Worm (Caenorhabditis elegans) whole organism, young adult: ENCODE results near the gene F34D10.3.

Experiments used
- B0336.3 ChIP-seq: fragments of 200-800 bp; sonication (Bioruptor generic); IDR thresholded peaks from 2 replicates; pipeline ENCODE4 v1.3.6; 2022; ENCODE audit warnings: missing genetic modification characterization, missing compliant biosample characterization
- C06A6.2 ChIP-seq: fragments of 200-800 bp; sonication (Bioruptor generic); conservative IDR thresholded peaks from 2 replicates; pipeline ENCODE4 v1.3.6; 2022; ENCODE audit warnings: missing genetic modification characterization, missing compliant biosample characterization
- D2030.7 ChIP-seq: fragments of 200-800 bp; sonication (Bioruptor generic); IDR thresholded peaks from 2 replicates; pipeline ENCODE4 v1.3.6; 2022; ENCODE audit warnings: missing genetic modification reagents, missing genetic modification characterization, missing compliant biosample characterization
- F10E7.11 ChIP-seq: sonication (generic microtip); optimal IDR thresholded peaks from 2 replicates; lab custom pipeline; 2017; ENCODE audit warnings: mild to moderate bottlenecking, missing genetic modification characterization, moderate library complexity, missing compliant biosample characterization
- F22D6.2 ChIP-seq: sonication (generic microtip); optimal IDR thresholded peaks from 2 replicates; lab custom pipeline; 2016; ENCODE audit warnings: mild to moderate bottlenecking, missing genetic modification characterization, missing compliant biosample characterization
- F23B12.7 ChIP-seq: sonication (generic microtip); optimal IDR thresholded peaks from 2 replicates; lab custom pipeline; 2017; ENCODE audit warnings: missing genetic modification characterization, mild to moderate bottlenecking, missing compliant biosample characterization, antibody characterized with exemption, moderate library complexity; ENCODE audit not compliant: insufficient read depth
- F33H1.4 ChIP-seq: fragments of 200-800 bp; sonication (Bioruptor generic); IDR thresholded peaks from 2 replicates; pipeline ENCODE4 v1.3.6; 2022; ENCODE audit warnings: missing genetic modification reagents, missing genetic modification characterization, missing compliant biosample characterization
- F49E8.2 ChIP-seq: sonication (generic microtip); optimal IDR thresholded peaks from 3 replicates; lab custom pipeline; 2017; ENCODE audit warnings: missing genetic modification characterization, mild to moderate bottlenecking, missing compliant biosample characterization, antibody characterized with exemption, moderate library complexity; ENCODE audit not compliant: insufficient read depth
- F57A8.1 ChIP-seq: fragments of 200-800 bp; sonication (Bioruptor generic); optimal IDR thresholded peaks from 2 replicates; lab custom pipeline; 2018; ENCODE audit warnings: mild to moderate bottlenecking, missing genetic modification characterization, moderate library complexity, missing compliant biosample characterization
- F57C9.4 ChIP-seq: sonication (generic microtip); optimal IDR thresholded peaks from 2 replicates; lab custom pipeline; 2017; ENCODE audit warnings: mild to moderate bottlenecking, missing genetic modification characterization, missing compliant biosample characterization
- Y53G8AR.9 ChIP-seq: fragments of 200-800 bp; sonication (Bioruptor generic); conservative IDR thresholded peaks from 2 replicates; pipeline ENCODE4 v1.3.6; 2022; ENCODE audit warnings: missing genetic modification reagents, missing genetic modification characterization, missing compliant biosample characterization
- Y79H2A.3 ChIP-seq: fragments of 200-800 bp; sonication (Bioruptor generic); conservative IDR thresholded peaks from 2 replicates; pipeline ENCODE4 v1.3.6; 2022; ENCODE audit warnings: missing genetic modification reagents, missing genetic modification characterization, missing compliant biosample characterization
- ZK185.1 ChIP-seq: sonication (generic microtip); optimal IDR thresholded peaks from 2 replicates; lab custom pipeline; 2016; ENCODE audit warnings: mild to moderate bottlenecking, missing genetic modification characterization, missing compliant biosample characterization; ENCODE audit not compliant: poor library complexity, severe bottlenecking
- ama-1 ChIP-seq, 3 experiments: fragments of 150-350 bp in 1 of 3; sonication (generic microtip) in 2 of 3; optimal IDR thresholded peaks; 2 replicates each; lab custom pipeline; 2014 to 2018; ENCODE audit warnings: missing biosample characterization in 2 of 3, missing genetic modification characterization in 2 of 3, missing genetic modification reagents in 2 of 3
- atf-7 ChIP-seq: sonication (generic microtip); optimal IDR thresholded peaks from 2 replicates; lab custom pipeline; 2017; ENCODE audit warnings: mild to moderate bottlenecking, missing genetic modification characterization, missing compliant biosample characterization
- bed-2 ChIP-seq: fragments of 200-800 bp; sonication (Bioruptor generic); IDR thresholded peaks from 2 replicates; pipeline ENCODE4 v1.3.6; 2022; ENCODE audit warnings: missing genetic modification reagents, missing genetic modification characterization, missing compliant biosample characterization
- cebp-1 ChIP-seq, 2 experiments: fragments of 200-800 bp in 1 of 2; sonication (Bioruptor generic) in 1 of 2; sonication (generic microtip) in 1 of 2; IDR thresholded peaks in 1 of 2; optimal IDR thresholded peaks in 1 of 2; 2 replicates each; pipeline versions ENCODE4 v1.3.6 to Lab custom; 2017 to 2022; ENCODE audit warnings: missing compliant biosample characterization in 2 of 2, missing genetic modification characterization in 2 of 2, mild to moderate bottlenecking in 1 of 2, missing genetic modification reagents in 1 of 2, moderate library complexity in 1 of 2
- cebp-2 ChIP-seq: fragments of 200-800 bp; sonication (Bioruptor generic); IDR thresholded peaks from 2 replicates; pipeline ENCODE4 v1.3.6; 2022; ENCODE audit warnings: missing genetic modification characterization, missing compliant biosample characterization
- ceh-27 ChIP-seq: fragments of 200-800 bp; sonication (Bioruptor generic); optimal IDR thresholded peaks from 2 replicates; lab custom pipeline; 2018; ENCODE audit warnings: mild to moderate bottlenecking, missing genetic modification characterization, moderate library complexity, missing compliant biosample characterization
- dox-1 ChIP-seq: fragments of 200-800 bp; sonication (Bioruptor generic); IDR thresholded peaks from 2 replicates; pipeline ENCODE4 v1.3.6; 2022; ENCODE audit warnings: missing genetic modification reagents, missing genetic modification characterization, missing compliant biosample characterization
- dpff-1 ChIP-seq: sonication (generic microtip); optimal IDR thresholded peaks from 2 replicates; lab custom pipeline; 2017; ENCODE audit warnings: mild to moderate bottlenecking, missing genetic modification characterization, missing compliant biosample characterization
- ekl-4 ChIP-seq: fragments of 200-800 bp; sonication (Bioruptor generic); IDR thresholded peaks from 2 replicates; pipeline ENCODE4 v1.3.6; 2022; ENCODE audit warnings: missing genetic modification reagents, missing genetic modification characterization, missing compliant biosample characterization
- gei-17 ChIP-seq: fragments of 200-800 bp; sonication (Bioruptor generic); optimal IDR thresholded peaks from 2 replicates; lab custom pipeline; 2018; ENCODE audit warnings: mild to moderate bottlenecking, missing genetic modification characterization, missing compliant biosample characterization
- him-1 ChIP-seq: sonication (generic microtip); optimal IDR thresholded peaks from 2 replicates; lab custom pipeline; 2016; ENCODE audit warnings: missing genotype, missing genetic modification reagents, missing genetic modification characterization, missing compliant biosample characterization
- hmg-1.2 ChIP-seq: fragments of 200-800 bp; sonication (Bioruptor generic); IDR thresholded peaks from 2 replicates; pipeline ENCODE4 v1.3.6; 2022; ENCODE audit warnings: missing genetic modification reagents, missing genetic modification characterization, missing compliant biosample characterization
- hrde-1 ChIP-seq: sonication (generic microtip); optimal IDR thresholded peaks from 2 replicates; lab custom pipeline; 2016; ENCODE audit warnings: missing genetic modification characterization, mild to moderate bottlenecking, missing compliant biosample characterization, moderate library complexity, missing genotype, missing genetic modification reagents, borderline replicate concordance
- hsf-1 ChIP-seq: fragments of 200-800 bp; sonication (Bioruptor generic); IDR thresholded peaks from 2 replicates; pipeline ENCODE4 v1.3.6; 2022; ENCODE audit warnings: missing genetic modification reagents, missing genetic modification characterization, missing compliant biosample characterization
- lin-35 ChIP-seq, 3 experiments: fragments of 150-350 bp in 2 of 3; sonication (generic microtip) in 1 of 3; optimal IDR thresholded peaks; 2 replicates each; lab custom pipeline; 2014 to 2018; ENCODE audit warnings: missing biosample characterization in 3 of 3, missing genetic modification characterization in 3 of 3, missing genetic modification reagents in 3 of 3
- lin-54 ChIP-seq: fragments of 200-800 bp; sonication (Bioruptor generic); optimal IDR thresholded peaks from 2 replicates; lab custom pipeline; 2018; ENCODE audit warnings: mild to moderate bottlenecking, missing genetic modification characterization, missing compliant biosample characterization
- madf-3 ChIP-seq: fragments of 200-800 bp; sonication (Bioruptor generic); IDR thresholded peaks from 2 replicates; pipeline ENCODE4 v1.3.6; 2022; ENCODE audit warnings: missing genetic modification reagents, missing genetic modification characterization, missing compliant biosample characterization
- madf-8 ChIP-seq: fragments of 200-800 bp; sonication (Bioruptor generic); conservative IDR thresholded peaks from 2 replicates; pipeline ENCODE4 v1.3.6; 2022; ENCODE audit warnings: missing genetic modification reagents, missing genetic modification characterization, missing compliant biosample characterization
- mcd-1 ChIP-seq: fragments of 200-800 bp; sonication (Bioruptor generic); IDR thresholded peaks from 2 replicates; pipeline ENCODE4 v1.3.6; 2022; ENCODE audit warnings: missing genetic modification reagents, missing genetic modification characterization, missing compliant biosample characterization
- mel-28 ChIP-seq: sonication (generic microtip); optimal IDR thresholded peaks from 2 replicates; lab custom pipeline; 2016; ENCODE audit warnings: borderline replicate concordance, mild to moderate bottlenecking, missing genetic modification characterization, missing compliant biosample characterization
- nfyb-1 ChIP-seq: fragments of 200-800 bp; sonication (Bioruptor generic); IDR thresholded peaks from 2 replicates; pipeline ENCODE4 v1.3.6; 2022; ENCODE audit warnings: missing genetic modification reagents, missing genetic modification characterization, missing compliant biosample characterization
- sdz-38 ChIP-seq: sonication (generic microtip); optimal IDR thresholded peaks from 2 replicates; lab custom pipeline; 2016; ENCODE audit warnings: missing genotype, missing genetic modification characterization, missing compliant biosample characterization
- sea-2 ChIP-seq: fragments of 200-800 bp; sonication (Bioruptor generic); IDR thresholded peaks from 2 replicates; pipeline ENCODE4 v1.3.6; 2022; ENCODE audit warnings: missing genetic modification characterization, missing compliant biosample characterization
- snpc-3.4 ChIP-seq: sonication (generic microtip); optimal IDR thresholded peaks from 2 replicates; lab custom pipeline; 2017; ENCODE audit warnings: missing genetic modification characterization, mild to moderate bottlenecking, missing compliant biosample characterization, antibody characterized with exemption, moderate library complexity, missing genotype, missing genetic modification reagents
- tbx-9 ChIP-seq: sonication (generic microtip); optimal IDR thresholded peaks from 2 replicates; lab custom pipeline; 2016; ENCODE audit warnings: borderline replicate concordance, missing genetic modification characterization, inconsistent platforms, missing compliant biosample characterization
- unc-130 ChIP-seq: sonication (generic microtip); optimal IDR thresholded peaks from 2 replicates; lab custom pipeline; 2016; ENCODE audit warnings: missing genetic modification reagents, missing genetic modification characterization, missing compliant biosample characterization
- zim-3 ChIP-seq: sonication (generic microtip); optimal IDR thresholded peaks from 2 replicates; lab custom pipeline; 2017; ENCODE audit warnings: mild to moderate bottlenecking, missing genetic modification characterization, moderate library complexity, missing compliant biosample characterization
- ztf-18 ChIP-seq: sonication (generic microtip); optimal IDR thresholded peaks from 2 replicates; lab custom pipeline; 2016; ENCODE audit warnings: missing genotype, mild to moderate bottlenecking, missing genetic modification characterization, missing compliant biosample characterization
- ztf-25 ChIP-seq: fragments of 200-800 bp; sonication (Bioruptor generic); IDR thresholded peaks from 2 replicates; pipeline ENCODE4 v1.3.6; 2022; ENCODE audit warnings: missing genetic modification reagents, missing genetic modification characterization, missing compliant biosample characterization
- ztf-28 ChIP-seq: fragments of 200-800 bp; sonication (Bioruptor generic); IDR thresholded peaks from 2 replicates; pipeline ENCODE4 v1.3.6; 2022; ENCODE audit warnings: missing genetic modification reagents, missing genetic modification characterization, missing compliant biosample characterization
- ztf-3 ChIP-seq: fragments of 200-800 bp; sonication (Bioruptor generic); optimal IDR thresholded peaks from 2 replicates; lab custom pipeline; 2018; ENCODE audit warnings: mild to moderate bottlenecking, missing genetic modification characterization, missing compliant biosample characterization

Gene F34D10.3

DNA sequence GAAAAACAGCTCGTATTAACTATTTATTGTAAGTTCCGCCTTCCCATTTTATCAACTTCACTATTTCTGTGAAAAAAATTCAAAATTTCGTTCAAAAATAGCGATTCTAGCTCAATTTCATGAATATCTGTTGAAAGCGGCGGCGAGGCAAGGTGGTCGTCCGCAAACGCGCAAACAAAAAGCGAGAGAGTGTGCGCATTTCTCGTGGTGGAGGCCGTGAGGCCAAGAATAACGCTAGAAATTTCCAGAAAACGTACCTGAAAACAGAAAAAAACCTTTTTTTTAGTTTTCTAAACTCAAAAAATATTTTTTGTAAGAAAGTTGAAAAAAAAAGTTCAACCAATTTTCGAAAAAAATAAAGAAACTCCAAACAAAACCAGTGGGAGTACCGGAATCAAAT lies 36.9 kb upstream of the F34D10.3 start:
- TF ChIP-seq hmg-1.2 (GFP tag; lab: Robert Waterston, UW) (peak; percentile 41), hsf-1 (peak; percentile 90), mcd-1 (peak; percentile 72), ztf-18 (tag; lab: Kevin White, UChicago) (peak; percentile 58)

DNA sequence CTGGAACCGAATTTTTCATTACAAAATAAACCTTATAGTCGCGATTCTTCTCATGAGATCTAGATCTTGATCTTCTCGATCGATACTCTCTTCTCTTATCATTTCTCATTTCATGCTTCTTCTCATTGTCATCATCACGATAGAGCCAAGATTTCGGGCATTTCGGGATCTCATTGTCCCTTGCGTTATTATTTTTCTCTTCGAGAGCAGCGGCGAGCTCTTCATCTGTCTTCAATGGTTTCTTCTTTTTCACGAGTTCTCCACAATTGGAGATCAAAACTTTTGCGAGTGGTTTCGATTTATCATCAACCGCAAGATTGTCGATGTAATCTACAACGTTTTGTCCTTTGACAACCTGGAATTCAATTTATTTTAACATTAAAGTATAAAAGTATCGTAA lies 35.7 kb upstream of the F34D10.3 start:
- TF ChIP-seq F23B12.7 (tag; lab: Kevin White, UChicago) = no peak
- no peak for TF ChIP-seq F33H1.4 (GFP tag; lab: Robert Waterston, UW)
- no peak for TF ChIP-seq bed-2 (GFP tag; lab: Robert Waterston, UW)
- no peak for TF ChIP-seq dox-1 (GFP tag; lab: Robert Waterston, UW)
- TF ChIP-seq ama-1 (optimal IDR thresholded peaks at IDR 0.05; lab: Kevin White, UChicago) = no peak
- TF ChIP-seq ama-1 (GFP tag; optimal IDR thresholded peaks at IDR 0.05; lab: Kevin White, UChicago) = no peak
- TF ChIP-seq lin-35 (GFP tag; optimal IDR thresholded peaks at IDR 0.05; lab: Kevin White, UChicago) = no peak
- TF ChIP-seq ztf-28 (GFP tag; lab: Robert Waterston, UW) = no peak
- no peak for TF ChIP-seq tbx-9 (tag; lab: Kevin White, UChicago)
- TF ChIP-seq ceh-27 = no peak
- no peak for TF ChIP-seq F57C9.4
- no peak for TF ChIP-seq nfyb-1 (GFP tag; lab: Robert Waterston, UW)
- no peak for TF ChIP-seq zim-3 (tag; lab: Kevin White, UChicago)

DNA sequence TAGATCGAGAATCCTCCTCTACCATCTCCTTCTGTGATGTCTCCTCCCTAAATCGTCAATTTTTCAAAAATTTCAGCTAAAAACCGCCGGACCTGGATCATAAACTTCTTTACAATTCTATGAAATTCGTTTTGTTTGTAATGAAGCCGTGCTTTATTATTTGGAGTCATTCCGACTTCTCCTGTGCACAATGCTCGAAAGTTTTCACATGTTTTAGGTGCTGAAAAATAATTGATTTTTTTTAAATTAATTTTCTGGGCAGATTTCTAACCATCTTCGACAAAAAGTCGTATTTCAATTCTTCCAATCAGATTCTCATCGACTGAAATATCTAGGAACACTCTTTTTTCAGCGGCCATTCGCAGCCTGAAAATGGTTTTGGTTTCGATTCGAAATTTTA lies 34.8 kb upstream of the F34D10.3 start, which contains the start of gene cyn-9:
Gene cyn-9 (minus strand): TSS at position 366 of the 400 bp plus-strand sequence.
- TF ChIP-seq him-1 = no peak
- no peak for TF ChIP-seq madf-3 (GFP tag; lab: Robert Waterston, UW)
- no peak for TF ChIP-seq F23B12.7 (tag; lab: Kevin White, UChicago)
- TF ChIP-seq mcd-1 = no peak
- no peak for TF ChIP-seq F57A8.1 (GFP tag; lab: Kevin White, UChicago)
- 0 out of 2 replicates have a peak, but pooled peaks have one; percentile 20 for TF ChIP-seq hsf-1
- no peak for TF ChIP-seq mel-28 (tag; lab: Kevin White, UChicago)
- no peak for TF ChIP-seq cebp-2
- no peak for TF ChIP-seq madf-8 (GFP tag; lab: Robert Waterston, UW)
- no peak; the same call in 1 of the 2 replicates for TF ChIP-seq B0336.3 (GFP tag; lab: Robert Waterston, UW)
- TF ChIP-seq snpc-3.4 = no peak
- TF ChIP-seq ztf-25 (GFP tag; lab: Robert Waterston, UW) = no peak
- peak; percentile 32 for TF ChIP-seq lin-54
- TF ChIP-seq F10E7.11 (tag; lab: Kevin White, UChicago) = no peak
- TF ChIP-seq F49E8.2 (tag; lab: Kevin White, UChicago) = no peak
- TF ChIP-seq dox-1 (GFP tag; lab: Robert Waterston, UW) = no peak
- peak; percentile 37 for TF ChIP-seq ztf-3 (GFP tag; lab: Kevin White, UChicago)
- TF ChIP-seq hrde-1 (tag; lab: Kevin White, UChicago) = peak; percentile 3
- TF ChIP-seq dpff-1 = no peak
- no peak for TF ChIP-seq F57C9.4
- TF ChIP-seq Y79H2A.3 (GFP tag; lab: Robert Waterston, UW) = no peak
- no peak for TF ChIP-seq unc-130 (GFP tag; lab: Kevin White, UChicago)
- TF ChIP-seq cebp-1 (GFP tag; IDR thresholded peaks at IDR 0.05; lab: Robert Waterston, UW) = no peak
- peak; percentile 3 for TF ChIP-seq cebp-1 (tag; optimal IDR thresholded peaks at IDR 0.05; lab: Kevin White, UChicago)
- TF ChIP-seq Y53G8AR.9 (GFP tag; lab: Robert Waterston, UW) = no peak
- TF ChIP-seq C06A6.2 (GFP tag; lab: Robert Waterston, UW) = no peak
- no peak for TF ChIP-seq atf-7 (tag; lab: Kevin White, UChicago)
- TF ChIP-seq sdz-38 (tag; lab: Kevin White, UChicago) = no peak
- peak; percentile 56; the same call in 1 of the 2 replicates for TF ChIP-seq ekl-4 (GFP tag; lab: Robert Waterston, UW)
- TF ChIP-seq gei-17 (GFP tag; lab: Kevin White, UChicago) = no peak
- no peak for TF ChIP-seq ZK185.1 (tag; lab: Kevin White, UChicago)
- TF ChIP-seq F22D6.2 (tag; lab: Kevin White, UChicago) = no peak
- no peak for TF ChIP-seq sea-2 (GFP tag; lab: Robert Waterston, UW)
- no peak for TF ChIP-seq D2030.7
